Fruit fly (Drosophila melanogaster) whole organism, prepupa: ENCODE measurements around the gene mAChR-C.
A peak's percentile ranks its signal among the peaks of the same experiment; 100 is the strongest.

Experiments
- Blimp-1 ChIP-seq: fragments of 200-800 bp; sonication (Bioruptor generic); optimal IDR thresholded peaks from 3 replicates; lab custom pipeline; 2017; ENCODE audit warnings: missing biosample characterization, missing genetic modification characterization, mild to moderate bottlenecking, moderate library complexity, missing genetic modification reagents
- CG10631 ChIP-seq: fragments of 200-800 bp; sonication (Bioruptor generic); optimal IDR thresholded peaks from 2 replicates; lab custom pipeline; 2016; ENCODE audit warnings: missing biosample characterization, missing genetic modification characterization
- CG11902 ChIP-seq: fragments of 200-800 bp; sonication (Bioruptor generic); optimal IDR thresholded peaks from 3 replicates; lab custom pipeline; 2016; ENCODE audit warnings: missing biosample characterization, missing genetic modification characterization
- CG15336 ChIP-seq: fragments of 200-800 bp; sonication (Bioruptor generic); IDR thresholded peaks from 2 replicates; pipeline ENCODE4 v1.3.6; 2022; ENCODE audit warnings: missing biosample characterization, missing genetic modification characterization
- CG1621 ChIP-seq: fragments of 200-800 bp; sonication (Bioruptor generic); optimal IDR thresholded peaks from 3 replicates; lab custom pipeline; 2018; ENCODE audit warnings: missing biosample characterization, mild to moderate bottlenecking, missing genetic modification characterization
- CG3032 ChIP-seq: fragments of 200-800 bp; optimal IDR thresholded peaks from 2 replicates; lab custom pipeline; 2019; ENCODE audit warnings: missing biosample characterization, mild to moderate bottlenecking, missing genetic modification characterization, moderate library complexity
- CG32006 ChIP-seq: fragments of 200-800 bp; sonication (Bioruptor generic); optimal IDR thresholded peaks from 3 replicates; lab custom pipeline; 2017; ENCODE audit warnings: missing biosample characterization, mild to moderate bottlenecking, missing genetic modification characterization
- CG34406 ChIP-seq: fragments of 200-800 bp; sonication (Bioruptor generic); optimal IDR thresholded peaks from 3 replicates; lab custom pipeline; 2016; ENCODE audit warnings: missing biosample characterization, missing genetic modification characterization
- CG3919 ChIP-seq: fragments of 200-800 bp; sonication (Bioruptor generic); optimal IDR thresholded peaks from 3 replicates; lab custom pipeline; 2016; ENCODE audit warnings: missing biosample characterization, missing genetic modification characterization
- CG6163 ChIP-seq: fragments of 200-800 bp; sonication (Bioruptor generic); IDR thresholded peaks from 3 replicates; pipeline ENCODE4 v1.3.6; 2022; ENCODE audit warnings: missing biosample characterization, missing genetic modification characterization
- CG6792 ChIP-seq: fragments of 200-800 bp; sonication (Bioruptor generic); optimal IDR thresholded peaks from 3 replicates; lab custom pipeline; 2016; ENCODE audit warnings: missing biosample characterization, missing genetic modification characterization
- CG6808 ChIP-seq: fragments of 200-800 bp; sonication (Bioruptor generic); optimal IDR thresholded peaks from 3 replicates; lab custom pipeline; 2017; ENCODE audit warnings: missing biosample characterization, missing genetic modification characterization, mild to moderate bottlenecking, moderate library complexity, missing genetic modification reagents
- CG8119 ChIP-seq: fragments of 200-800 bp; sonication (Bioruptor generic); IDR thresholded peaks from 3 replicates; pipeline ENCODE4 v1.3.6; 2022; ENCODE audit warnings: missing biosample characterization, missing genetic modification characterization
- CG8632 ChIP-seq: fragments of 200-800 bp; sonication (Bioruptor generic); optimal IDR thresholded peaks from 3 replicates; lab custom pipeline; 2016; ENCODE audit warnings: missing biosample characterization, missing genetic modification characterization
- CG9139 ChIP-seq: fragments of 200-800 bp; sonication (Bioruptor generic); optimal IDR thresholded peaks from 3 replicates; lab custom pipeline; 2017; ENCODE audit warnings: missing biosample characterization, mild to moderate bottlenecking, missing genetic modification characterization
- Eip75B ChIP-seq: fragments of 200-800 bp; sonication (Bioruptor generic); optimal IDR thresholded peaks from 3 replicates; lab custom pipeline; 2016; ENCODE audit warnings: missing biosample characterization, missing genetic modification characterization
- Eip78C ChIP-seq: fragments of 200-800 bp; sonication (Bioruptor generic); peaks from one replicate; lab custom pipeline; 2016; ENCODE audit warnings: missing biosample characterization, missing genetic modification characterization
- Eip93F ChIP-seq: fragments of 200-800 bp; sonication (Bioruptor generic); optimal IDR thresholded peaks from 2 replicates; lab custom pipeline; 2016; ENCODE audit warnings: missing biosample characterization, mild to moderate bottlenecking, missing genetic modification characterization
- Ets21C ChIP-seq: fragments of 200-800 bp; sonication (Bioruptor generic); optimal IDR thresholded peaks from 3 replicates; lab custom pipeline; 2016; ENCODE audit warnings: missing biosample characterization, missing genetic modification characterization
- Ets96B ChIP-seq: fragments of 200-800 bp; optimal IDR thresholded peaks from 2 replicates; lab custom pipeline; 2019; ENCODE audit warnings: missing biosample characterization, mild to moderate bottlenecking, missing genetic modification characterization, moderate library complexity
- Hr39 ChIP-seq: fragments of 200-800 bp; sonication (Bioruptor generic); optimal IDR thresholded peaks from 2 replicates; lab custom pipeline; 2016; ENCODE audit warnings: missing biosample characterization, missing genetic modification characterization
- OdsH ChIP-seq: fragments of 200-800 bp; sonication (Bioruptor generic); optimal IDR thresholded peaks from 3 replicates; lab custom pipeline; 2016; ENCODE audit warnings: missing biosample characterization, missing genetic modification characterization
- Smox ChIP-seq: fragments of 200-800 bp; sonication (Bioruptor generic); optimal IDR thresholded peaks from 3 replicates; lab custom pipeline; 2016; ENCODE audit warnings: missing biosample characterization, missing genetic modification characterization
- Sox102F ChIP-seq: fragments of 200-800 bp; sonication (Bioruptor generic); optimal IDR thresholded peaks from 2 replicates; lab custom pipeline; 2016; ENCODE audit warnings: missing biosample characterization, mild to moderate bottlenecking, missing genetic modification characterization
- cyc ChIP-seq: fragments of 200-800 bp; sonication (Bioruptor generic); optimal IDR thresholded peaks from 3 replicates; lab custom pipeline; 2016; ENCODE audit warnings: missing biosample characterization, missing genetic modification characterization
- dsx ChIP-seq: fragments of 200-800 bp; optimal IDR thresholded peaks from 3 replicates; lab custom pipeline; 2019; ENCODE audit warnings: missing biosample characterization, mild to moderate bottlenecking, missing genetic modification characterization, moderate library complexity; ENCODE audit not compliant: poor library complexity, severe bottlenecking
- eg ChIP-seq: fragments of 200-800 bp; sonication (Bioruptor generic); IDR thresholded peaks from 3 replicates; pipeline ENCODE4 v1.3.6; 2022; ENCODE audit warnings: missing biosample characterization, missing genetic modification characterization
- esn ChIP-seq: fragments of 200-800 bp; sonication (Bioruptor generic); optimal IDR thresholded peaks from 2 replicates; lab custom pipeline; 2016; ENCODE audit warnings: missing biosample characterization, mild to moderate bottlenecking, missing genetic modification characterization, moderate library complexity
- lz ChIP-seq: fragments of 200-800 bp; sonication (Bioruptor generic); optimal IDR thresholded peaks from 3 replicates; lab custom pipeline; 2016; ENCODE audit warnings: missing biosample characterization, missing genetic modification characterization
- net ChIP-seq: fragments of 200-800 bp; sonication (Bioruptor generic); optimal IDR thresholded peaks from 3 replicates; lab custom pipeline; 2016; ENCODE audit warnings: missing biosample characterization, missing genetic modification characterization
- pdm3 ChIP-seq: fragments of 200-800 bp; sonication (Bioruptor generic); optimal IDR thresholded peaks from 3 replicates; lab custom pipeline; 2016; ENCODE audit warnings: missing biosample characterization, missing genetic modification characterization
- salr ChIP-seq, 2 experiments: fragments of 200-800 bp; sonication (Bioruptor generic); optimal IDR thresholded peaks; 3 replicates each; lab custom pipeline; 2016 to 2018; ENCODE audit warnings: missing biosample characterization in 2 of 2, missing genetic modification characterization in 2 of 2, mild to moderate bottlenecking in 1 of 2
- spab ChIP-seq: fragments of 200-800 bp; sonication (Bioruptor generic); optimal IDR thresholded peaks from 2 replicates; lab custom pipeline; 2017; ENCODE audit warnings: missing biosample characterization, mild to moderate bottlenecking, missing genetic modification characterization, missing genetic modification reagents
- ss ChIP-seq, 2 experiments: fragments of 200-800 bp; sonication (Bioruptor generic); optimal IDR thresholded peaks; 2 replicates in 1 of 2; 3 replicates in 1 of 2; lab custom pipeline; 2017 to 2018; ENCODE audit warnings: mild to moderate bottlenecking in 2 of 2, missing biosample characterization in 2 of 2, missing genetic modification characterization in 2 of 2, moderate library complexity in 1 of 2
- svp ChIP-seq: fragments of 200-800 bp; sonication (Bioruptor generic); peaks from one replicate; lab custom pipeline; 2016; ENCODE audit warnings: missing biosample characterization, missing genetic modification characterization
- topi ChIP-seq: fragments of 200-800 bp; sonication (Bioruptor generic); optimal IDR thresholded peaks from 3 replicates; lab custom pipeline; 2016; ENCODE audit warnings: missing biosample characterization, missing genetic modification characterization
- vri ChIP-seq: fragments of 200-800 bp; sonication (Bioruptor generic); optimal IDR thresholded peaks from 3 replicates; lab custom pipeline; 2016; ENCODE audit warnings: missing biosample characterization, mild to moderate bottlenecking, missing genetic modification characterization

Gene mAChR-C

dm6 chrX:6871746-6872145 is 39.3 kb upstream of the mAChR-C start:
- TF ChIP-seq OdsH (GFP tag; lab: Kevin White, UChicago) (no peak), CG6163 (0 out of 3 replicates have a peak, but pooled peaks have one; percentile 33), eg (GFP tag; lab: Robert Waterston, UW) (0 out of 3 replicates have a peak, but pooled peaks have one; percentile 37), CG32006 (GFP tag; lab: Kevin White, UChicago) (no peak), pdm3 (no peak)

- TF ChIP-seq CG6163 (no peak), cyc (no peak), lz (no peak), Ets96B (tag; lab: Kevin White, UChicago) (no peak), dsx (GFP tag; lab: Kevin White, UChicago) (no peak), Ets21C (no peak), CG8119 (no peak), spab (GFP tag; lab: Kevin White, UChicago) (no peak), CG11902 (no peak), ss (GFP tag; optimal IDR thresholded peaks at IDR 0.05; lab: Kevin White, UChicago) (no peak), CG8632 (GFP tag; lab: Kevin White, UChicago) (no peak), Sox102F (GFP tag; lab: Kevin White, UChicago) (no peak)
These were observed 37.4 kb upstream of the mAChR-C start for dm6 chrX:6869770-6870404.

- TF ChIP-seq Sox102F (GFP tag; lab: Kevin White, UChicago) (peak; percentile 6), Eip78C (peak; percentile 67), ss (GFP tag; optimal IDR thresholded peaks at IDR 0.05; lab: Kevin White, UChicago) (no peak), vri (GFP tag; lab: Kevin White, UChicago) (no peak), Blimp-1 (no peak), OdsH (GFP tag; lab: Kevin White, UChicago) (no peak), CG11902 (no peak)
- TF ChIP-seq, all 60 proteins: peak for 2
These were observed 36.4 kb upstream of the mAChR-C start for dm6 chrX:6868629-6869579.

dm6 chrX:6868024-6868628 is 35.6 kb upstream of the mAChR-C start:
- TF ChIP-seq ss (GFP tag; optimal IDR thresholded peaks at IDR 0.05; lab: Kevin White, UChicago) (peak; percentile 28 to 60), CG6792 (GFP tag; lab: Kevin White, UChicago) (peak; percentile 14), CG3032 (tag; lab: Kevin White, UChicago) (no peak), Blimp-1 (peak; percentile 25), CG8119 (peak; percentile 42; the same call in 2 of the 3 replicates), CG6163 (peak; percentile 48; the same call in 2 of the 3 replicates), Hr39 (GFP tag; lab: Kevin White, UChicago) (no peak), CG32006 (GFP tag; lab: Kevin White, UChicago) (no peak), CG34406 (GFP tag; lab: Kevin White, UChicago) (no peak), OdsH (GFP tag; lab: Kevin White, UChicago) (peak; percentile 18), eg (GFP tag; lab: Robert Waterston, UW) (no peak; the same call in 2 of the 3 replicates), dsx (GFP tag; lab: Kevin White, UChicago) (no peak), lz (peak; percentile 39), Sox102F (GFP tag; lab: Kevin White, UChicago) (peak; percentile 36), Smox (GFP tag; lab: Kevin White, UChicago) (no peak), topi (GFP tag; lab: Kevin White, UChicago) (peak; percentile 60), CG3919 (GFP tag; lab: Kevin White, UChicago) (no peak), CG10631 (no peak), CG15336 (0 out of 2 replicates have a peak, but pooled peaks have one; percentile 10), CG9139 (GFP tag; lab: Kevin White, UChicago) (no peak), vri (GFP tag; lab: Kevin White, UChicago) (peak; percentile 39), esn (peak; percentile 76), CG1621 (tag; lab: Kevin White, UChicago) (peak; percentile 56), net (GFP tag; lab: Kevin White, UChicago) (no peak), svp (peak; percentile 54), CG6808 (GFP tag; lab: Kevin White, UChicago) (no peak), salr (GFP tag; optimal IDR thresholded peaks at IDR 0.05; lab: Kevin White, UChicago) (peak in 1 of 2 experiments; percentile 6), Eip75B (GFP tag; lab: Kevin White, UChicago) (peak; percentile 5), Eip93F (GFP tag; lab: Kevin White, UChicago) (no peak)
- TF ChIP-seq, all 60 proteins: peak for 16
